Fruit fly (Drosophila melanogaster) whole organism, pupa: ENCODE data around the gene CG4953.

Experiments used
- CG10348 ChIP-seq: fragments of 200-800 bp; sonication (Bioruptor generic); IDR thresholded peaks from 2 replicates; pipeline ENCODE4 v1.3.6; 2022; ENCODE audit warnings: missing biosample characterization, missing genetic modification characterization
- CG12605 ChIP-seq: fragments of 200-800 bp; sonication (Bioruptor generic); IDR thresholded peaks from 2 replicates; pipeline ENCODE4 v1.3.6; 2022; ENCODE audit warnings: missing biosample characterization, missing genetic modification characterization
- CG13204 ChIP-seq: fragments of 200-800 bp; sonication (Bioruptor generic); optimal IDR thresholded peaks from 2 replicates; lab custom pipeline; 2018; ENCODE audit warnings: missing biosample characterization, mild to moderate bottlenecking, missing genetic modification characterization, moderate library complexity
- CG14655 ChIP-seq: fragments of 200-800 bp; sonication (Bioruptor generic); optimal IDR thresholded peaks from 3 replicates; lab custom pipeline; 2017; ENCODE audit warnings: mild to moderate bottlenecking, missing biosample characterization, missing genetic modification reagents, missing genetic modification characterization
- CG15710 ChIP-seq: fragments of 200-800 bp; sonication (Bioruptor generic); optimal IDR thresholded peaks from 2 replicates; lab custom pipeline; 2018; ENCODE audit warnings: missing biosample characterization, mild to moderate bottlenecking, missing genetic modification characterization, moderate library complexity
- CG17806 ChIP-seq: fragments of 200-800 bp; sonication (Bioruptor generic); optimal IDR thresholded peaks from 2 replicates; lab custom pipeline; 2018; ENCODE audit warnings: missing biosample characterization, mild to moderate bottlenecking, missing genetic modification characterization, moderate library complexity
- CG32121 ChIP-seq: fragments of 200-800 bp; sonication (Bioruptor generic); IDR thresholded peaks from 2 replicates; pipeline ENCODE4 v1.3.6; 2022; ENCODE audit warnings: missing biosample characterization, missing genetic modification characterization
- CG34367 ChIP-seq: fragments of 200-800 bp; sonication (Bioruptor generic); optimal IDR thresholded peaks from 2 replicates; lab custom pipeline; 2018; ENCODE audit warnings: missing biosample characterization, mild to moderate bottlenecking, missing genetic modification characterization
- CG4496 ChIP-seq: fragments of 200-800 bp; sonication (Bioruptor generic); IDR thresholded peaks from 3 replicates; pipeline ENCODE4 v1.3.6; 2022; ENCODE audit warnings: missing biosample characterization, missing genetic modification characterization
- CG8159 ChIP-seq: fragments of 200-800 bp; sonication (Bioruptor generic); optimal IDR thresholded peaks from 3 replicates; lab custom pipeline; 2018; ENCODE audit warnings: missing biosample characterization, mild to moderate bottlenecking, missing genetic modification characterization, moderate library complexity
- CG8301 ChIP-seq: fragments of 200-800 bp; sonication (Bioruptor generic); optimal IDR thresholded peaks from 2 replicates; lab custom pipeline; 2018; ENCODE audit warnings: missing biosample characterization, mild to moderate bottlenecking, missing genetic modification characterization
- CG9948 ChIP-seq: fragments of 200-800 bp; sonication (Bioruptor generic); optimal IDR thresholded peaks from 2 replicates; lab custom pipeline; 2018; ENCODE audit warnings: missing biosample characterization, mild to moderate bottlenecking, missing genetic modification characterization, moderate library complexity
- D1 ChIP-seq: fragments of 200-800 bp; sonication (Bioruptor generic); optimal IDR thresholded peaks from 2 replicates; lab custom pipeline; 2018; ENCODE audit warnings: missing biosample characterization, mild to moderate bottlenecking, missing genetic modification characterization, moderate library complexity
- EcR ChIP-seq: fragments of 200-800 bp; sonication (Bioruptor generic); optimal IDR thresholded peaks from 3 replicates; lab custom pipeline; 2019; ENCODE audit warnings: missing biosample characterization, missing genetic modification characterization, mild to moderate bottlenecking, moderate library complexity, missing genetic modification reagents
- Ets98B ChIP-seq: fragments of 200-800 bp; sonication (Bioruptor generic); IDR thresholded peaks from 2 replicates; pipeline ENCODE4 v1.3.6; 2022; ENCODE audit warnings: missing biosample characterization, missing genetic modification characterization
- Pif1A ChIP-seq: fragments of 200-800 bp; sonication (Bioruptor generic); optimal IDR thresholded peaks from 3 replicates; lab custom pipeline; 2016; ENCODE audit warnings: missing biosample characterization, missing genetic modification characterization
- Pif1B ChIP-seq: fragments of 200-800 bp; sonication (Bioruptor generic); optimal IDR thresholded peaks from 3 replicates; lab custom pipeline; 2016; ENCODE audit warnings: missing biosample characterization, missing genetic modification characterization
- Snoo ChIP-seq: fragments of 200-800 bp; sonication (Bioruptor generic); optimal IDR thresholded peaks from 3 replicates; lab custom pipeline; 2017; ENCODE audit warnings: missing biosample characterization, mild to moderate bottlenecking, missing genetic modification characterization, inconsistent platforms
- fd96Ca ChIP-seq: fragments of 200-800 bp; sonication (Bioruptor generic); IDR thresholded peaks from 3 replicates; pipeline ENCODE4 v1.3.6; 2022; ENCODE audit warnings: missing biosample characterization, missing genetic modification characterization
- gl ChIP-seq: fragments of 200-800 bp; sonication (Bioruptor generic); optimal IDR thresholded peaks from 2 replicates; lab custom pipeline; 2018; ENCODE audit warnings: missing biosample characterization, mild to moderate bottlenecking, missing genetic modification characterization
- rn ChIP-seq: fragments of 200-800 bp; sonication (Bioruptor generic); IDR thresholded peaks from 2 replicates; pipeline ENCODE4 v1.3.6; 2022; ENCODE audit warnings: missing biosample characterization, missing genetic modification characterization

CG4953 gene

dm6 chr2L:10226213-10226723 lies 40.2 kb upstream of the CG4953 start:
- TF ChIP-seq CG14655 (no peak), Pif1A (GFP tag; lab: Kevin White, UChicago) (no peak), Ets98B (GFP tag; lab: Robert Waterston, UW) (no peak), rn (GFP tag; lab: Robert Waterston, UW) (no peak), CG17806 (no peak), CG9948 (no peak), gl (tag; lab: Kevin White, UChicago) (no peak), EcR (GFP tag; lab: Kevin White, UChicago) (no peak), CG8159 (tag; lab: Kevin White, UChicago) (no peak), Pif1B (no peak), Snoo (no peak), CG32121 (no peak), CG4496 (GFP tag; lab: Robert Waterston, UW) (no peak), CG10348 (GFP tag; lab: Robert Waterston, UW) (no peak), CG8301 (tag; lab: Kevin White, UChicago) (no peak)

dm6 chr2L:10226724-10227407 lies 39.6 kb upstream of the CG4953 start, which contains the start of gene CG5708:
TSS of gene CG5708 (minus strand) at chr2L:10226808.
- TF ChIP-seq Snoo (no peak), CG15710 (tag; lab: Kevin White, UChicago) (peak; percentile 11), CG9948 (no peak), fd96Ca (GFP tag; lab: Robert Waterston, UW) (no peak), CG10348 (GFP tag; lab: Robert Waterston, UW) (no peak)

- no peak for TF ChIP-seq Snoo
- TF ChIP-seq CG17806: no peak
- TF ChIP-seq CG14655: no peak
- no peak for TF ChIP-seq fd96Ca (GFP tag; lab: Robert Waterston, UW)
- no peak for TF ChIP-seq CG34367 (tag; lab: Kevin White, UChicago)
- no peak for TF ChIP-seq CG8159 (tag; lab: Kevin White, UChicago)
- TF ChIP-seq CG15710 (tag; lab: Kevin White, UChicago): no peak
- TF ChIP-seq rn (GFP tag; lab: Robert Waterston, UW): no peak
- no peak for TF ChIP-seq CG32121
- no peak for TF ChIP-seq Pif1A (GFP tag; lab: Kevin White, UChicago)
- no peak for TF ChIP-seq EcR (GFP tag; lab: Kevin White, UChicago)
- TF ChIP-seq CG4496 (GFP tag; lab: Robert Waterston, UW): no peak
- TF ChIP-seq Ets98B (GFP tag; lab: Robert Waterston, UW): no peak
- no peak for TF ChIP-seq CG10348 (GFP tag; lab: Robert Waterston, UW)
- no peak for TF ChIP-seq CG13204 (GFP tag; lab: Kevin White, UChicago)
- no peak for TF ChIP-seq D1 (tag; lab: Kevin White, UChicago)
- no peak for TF ChIP-seq gl (tag; lab: Kevin White, UChicago)
- no peak for TF ChIP-seq CG12605
- TF ChIP-seq Pif1B: no peak
Observed at dm6 chr2L:10230455-10230854, 36.0 kb upstream of the CG4953 start.

dm6 chr2L:10231092-10231494 lies 35.4 kb upstream of the CG4953 start:
- TF ChIP-seq CG15710 (tag; lab: Kevin White, UChicago): peak; percentile 10
- peak; percentile 79 for TF ChIP-seq Pif1A (GFP tag; lab: Kevin White, UChicago)
- TF ChIP-seq CG9948: peak; percentile 30
- no peak for TF ChIP-seq CG12605
- TF ChIP-seq gl (tag; lab: Kevin White, UChicago): no peak
- peak; percentile 65; the same call in 2 of the 3 replicates for TF ChIP-seq CG4496 (GFP tag; lab: Robert Waterston, UW)
- peak; percentile 38 for TF ChIP-seq CG8159 (tag; lab: Kevin White, UChicago)
- peak; percentile 62 for TF ChIP-seq Pif1B
- peak; percentile 53 for TF ChIP-seq CG17806
- TF ChIP-seq D1 (tag; lab: Kevin White, UChicago): no peak
- no peak for TF ChIP-seq rn (GFP tag; lab: Robert Waterston, UW)
- no peak for TF ChIP-seq CG14655
- no peak for TF ChIP-seq Snoo
- TF ChIP-seq EcR (GFP tag; lab: Kevin White, UChicago): no peak
- TF ChIP-seq Ets98B (GFP tag; lab: Robert Waterston, UW): no peak
- peak; percentile 54; the same call in 1 of the 2 replicates for TF ChIP-seq CG32121
- TF ChIP-seq CG34367 (tag; lab: Kevin White, UChicago): no peak
- no peak for TF ChIP-seq fd96Ca (GFP tag; lab: Robert Waterston, UW)
- TF ChIP-seq CG10348 (GFP tag; lab: Robert Waterston, UW): no peak
- peak; percentile 61 for TF ChIP-seq CG8301 (tag; lab: Kevin White, UChicago)
- no peak for TF ChIP-seq CG13204 (GFP tag; lab: Kevin White, UChicago)

dm6 chr2L:10231510-10231909 lies 35.0 kb upstream of the CG4953 start, which contains the start of gene ova:
TSS of gene ova (minus strand) at chr2L:10231692.
- TF ChIP-seq D1 (tag; lab: Kevin White, UChicago) (no peak), CG13204 (GFP tag; lab: Kevin White, UChicago) (no peak), Pif1B (no peak), Pif1A (GFP tag; lab: Kevin White, UChicago) (no peak), CG17806 (no peak), CG14655 (no peak), CG15710 (tag; lab: Kevin White, UChicago) (no peak), CG32121 (no peak), Snoo (no peak), CG34367 (tag; lab: Kevin White, UChicago) (no peak), CG8301 (tag; lab: Kevin White, UChicago) (no peak), gl (tag; lab: Kevin White, UChicago) (no peak), CG4496 (GFP tag; lab: Robert Waterston, UW) (no peak)
